Fruit fly (Drosophila melanogaster): ENCODE data around the gene CG7512.

dm6 chr3L:11490539-11490938 lies 23.0 kb upstream of the CG7512 start:
- no peak for TF ChIP-seq psq (optimal IDR thresholded peaks at IDR 0.05)
- TF ChIP-seq Sin3A (optimal IDR thresholded peaks at IDR 0.05), result no peak
- TF ChIP-seq ttk (optimal IDR thresholded peaks at IDR 0.05), result no peak
- TF ChIP-seq Myc (optimal IDR thresholded peaks at IDR 0.05), result no peak
- no peak for TF ChIP-seq h (optimal IDR thresholded peaks at IDR 0.05)
- TF ChIP-seq insv (optimal IDR thresholded peaks at IDR 0.05), result no peak

Measured in Kc167 (cell line).